Worm (Caenorhabditis elegans) whole organism, late embryonic: ENCODE data around the gene Y102E9.5.

Experiments used
- C08G9.2 ChIP-seq: sonication (generic microtip); optimal IDR thresholded peaks from 2 replicates; lab custom pipeline; 2016; ENCODE audit warnings: mild to moderate bottlenecking, missing genetic modification characterization, moderate library complexity, missing compliant biosample characterization
- C38D4.7 ChIP-seq: fragments of 200-800 bp; sonication (Bioruptor generic); optimal IDR thresholded peaks from 2 replicates; lab custom pipeline; 2018; ENCODE audit warnings: mild to moderate bottlenecking, missing genetic modification characterization, moderate library complexity, missing compliant biosample characterization
- K02D7.2 ChIP-seq: sonication (generic microtip); optimal IDR thresholded peaks from 2 replicates; lab custom pipeline; 2017; ENCODE audit warnings: mild to moderate bottlenecking, missing genetic modification characterization, missing compliant biosample characterization
- K09A11.1 ChIP-seq: sonication (generic microtip); optimal IDR thresholded peaks from 2 replicates; lab custom pipeline; 2017; ENCODE audit warnings: antibody characterized with exemption, mild to moderate bottlenecking, missing genetic modification characterization, missing compliant biosample characterization; ENCODE audit not compliant: insufficient read depth
- T23F11.4 ChIP-seq: fragments of 200-800 bp; sonication (Bioruptor generic); optimal IDR thresholded peaks from 2 replicates; lab custom pipeline; 2018; ENCODE audit warnings: mild to moderate bottlenecking, missing genetic modification characterization, missing compliant biosample characterization
- Y22D7AL.16 ChIP-seq: sonication (generic microtip); optimal IDR thresholded peaks from 2 replicates; lab custom pipeline; 2016; ENCODE audit warnings: missing genetic modification characterization, missing compliant biosample characterization
- ceh-18 ChIP-seq: sonication (generic microtip); optimal IDR thresholded peaks from 2 replicates; lab custom pipeline; 2016; ENCODE audit warnings: missing genetic modification characterization, missing compliant biosample characterization
- ceh-2 ChIP-seq: sonication (generic microtip); optimal IDR thresholded peaks from 2 replicates; lab custom pipeline; 2016; ENCODE audit warnings: missing genotype, missing genetic modification characterization, missing compliant biosample characterization
- ceh-22 ChIP-seq: sonication (generic microtip); optimal IDR thresholded peaks from 2 replicates; lab custom pipeline; 2017; ENCODE audit warnings: missing biosample characterization, missing genetic modification characterization
- ceh-30 ChIP-seq: fragments of 150-350 bp; optimal IDR thresholded peaks from 2 replicates; lab custom pipeline; 2014; ENCODE audit warnings: missing biosample characterization, missing genetic modification characterization
- ceh-31 ChIP-seq: sonication (generic microtip); optimal IDR thresholded peaks from 2 replicates; lab custom pipeline; 2016; ENCODE audit warnings: missing genetic modification characterization, missing compliant biosample characterization
- ceh-34 ChIP-seq: sonication (generic microtip); optimal IDR thresholded peaks from 2 replicates; lab custom pipeline; 2016; ENCODE audit warnings: mild to moderate bottlenecking, missing genetic modification characterization, missing compliant biosample characterization
- ceh-6 ChIP-seq: fragments of 200-800 bp; sonication (Bioruptor generic); optimal IDR thresholded peaks from 2 replicates; lab custom pipeline; 2018; ENCODE audit warnings: mild to moderate bottlenecking, missing genetic modification characterization, missing compliant biosample characterization
- ceh-9 ChIP-seq: sonication (generic microtip); optimal IDR thresholded peaks from 2 replicates; lab custom pipeline; 2016; ENCODE audit warnings: mild to moderate bottlenecking, missing genetic modification characterization, inconsistent platforms, missing compliant biosample characterization
- che-1 ChIP-seq: sonication (generic microtip); optimal IDR thresholded peaks from 2 replicates; lab custom pipeline; 2016; ENCODE audit warnings: mild to moderate bottlenecking, missing genetic modification characterization, missing compliant biosample characterization
- dve-1 ChIP-seq: sonication (generic microtip); optimal IDR thresholded peaks from 2 replicates; lab custom pipeline; 2017; ENCODE audit warnings: antibody characterized with exemption, mild to moderate bottlenecking, missing genetic modification characterization, missing compliant biosample characterization
- elt-2 ChIP-seq: sonication (generic microtip); optimal IDR thresholded peaks from 2 replicates; lab custom pipeline; 2016; ENCODE audit warnings: missing genetic modification reagents, missing genetic modification characterization, missing compliant biosample characterization
- elt-4 ChIP-seq: sonication (generic microtip); optimal IDR thresholded peaks from 2 replicates; lab custom pipeline; 2016; ENCODE audit warnings: missing genetic modification characterization, missing compliant biosample characterization
- ets-4 ChIP-seq: sonication (generic microtip); optimal IDR thresholded peaks from 2 replicates; lab custom pipeline; 2016; ENCODE audit warnings: missing genetic modification characterization, missing compliant biosample characterization
- eyg-1 ChIP-seq: sonication (generic microtip); optimal IDR thresholded peaks from 2 replicates; lab custom pipeline; 2016; ENCODE audit warnings: missing genotype, missing genetic modification characterization, missing compliant biosample characterization
- fax-1 ChIP-seq: sonication (generic microtip); optimal IDR thresholded peaks from 2 replicates; lab custom pipeline; 2016; ENCODE audit warnings: missing genotype, missing genetic modification characterization, missing compliant biosample characterization
- fkh-10 ChIP-seq: fragments of 150-350 bp; optimal IDR thresholded peaks from 2 replicates; lab custom pipeline; 2014; ENCODE audit warnings: missing biosample characterization, missing genetic modification reagents, missing genetic modification characterization
- hlh-13 ChIP-seq: fragments of 200-800 bp; sonication (Bioruptor generic); optimal IDR thresholded peaks from 2 replicates; lab custom pipeline; 2018; ENCODE audit warnings: mild to moderate bottlenecking, missing genetic modification characterization, missing compliant biosample characterization
- hlh-15 ChIP-seq: sonication (generic microtip); optimal IDR thresholded peaks from 2 replicates; lab custom pipeline; 2016; ENCODE audit warnings: missing genetic modification characterization, missing compliant biosample characterization
- hlh-30 ChIP-seq: sonication (generic microtip); optimal IDR thresholded peaks from 2 replicates; lab custom pipeline; 2017; ENCODE audit warnings: antibody characterized with exemption, missing genetic modification characterization, missing compliant biosample characterization; ENCODE audit not compliant: insufficient read depth
- lim-6 ChIP-seq: sonication (generic microtip); optimal IDR thresholded peaks from 2 replicates; lab custom pipeline; 2016; ENCODE audit warnings: missing genetic modification characterization, missing compliant biosample characterization
- madf-2 ChIP-seq: sonication (generic microtip); optimal IDR thresholded peaks from 2 replicates; lab custom pipeline; 2017; ENCODE audit warnings: missing genetic modification characterization, missing compliant biosample characterization
- nfya-1 ChIP-seq: sonication (generic microtip); optimal IDR thresholded peaks from 2 replicates; lab custom pipeline; 2017; ENCODE audit warnings: missing genetic modification characterization, mild to moderate bottlenecking, missing compliant biosample characterization, antibody characterized with exemption, moderate library complexity
- pros-1 ChIP-seq: fragments of 150-350 bp; optimal IDR thresholded peaks from 2 replicates; lab custom pipeline; 2014; ENCODE audit warnings: missing biosample characterization, missing genetic modification reagents, missing genetic modification characterization
- rnt-1 ChIP-seq: sonication (generic microtip); optimal IDR thresholded peaks from 2 replicates; lab custom pipeline; 2016; ENCODE audit warnings: missing genetic modification characterization, missing compliant biosample characterization
- syd-9 ChIP-seq: sonication (generic microtip); optimal IDR thresholded peaks from 2 replicates; lab custom pipeline; 2016; ENCODE audit warnings: mild to moderate bottlenecking, missing genetic modification characterization, moderate library complexity, missing compliant biosample characterization
- tbx-2 ChIP-seq: sonication (generic microtip); optimal IDR thresholded peaks from 2 replicates; lab custom pipeline; 2016; ENCODE audit warnings: missing genetic modification characterization, missing compliant biosample characterization
- tbx-7 ChIP-seq: sonication (generic microtip); optimal IDR thresholded peaks from 2 replicates; lab custom pipeline; 2016; ENCODE audit warnings: missing genotype, missing genetic modification characterization, missing compliant biosample characterization
- ttx-3 ChIP-seq: sonication (generic microtip); optimal IDR thresholded peaks from 2 replicates; lab custom pipeline; 2016; ENCODE audit warnings: missing genetic modification reagents, missing genetic modification characterization, missing compliant biosample characterization
- unc-3 ChIP-seq, 2 experiments: fragments of 200-800 bp in 1 of 2; sonication (Bioruptor generic) in 1 of 2; sonication (generic microtip) in 1 of 2; conservative IDR thresholded peaks in 1 of 2; optimal IDR thresholded peaks in 1 of 2; 2 replicates each; pipeline versions ENCODE4 v1.3.6 to Lab custom; 2016 to 2022; ENCODE audit warnings: missing compliant biosample characterization in 2 of 2, missing genetic modification characterization in 2 of 2, missing genetic modification reagents in 1 of 2
- unc-42 ChIP-seq: sonication (generic microtip); optimal IDR thresholded peaks from 2 replicates; lab custom pipeline; 2016; ENCODE audit warnings: missing genotype, missing genetic modification characterization, missing compliant biosample characterization
- unc-55 ChIP-seq: sonication (generic microtip); optimal IDR thresholded peaks from 2 replicates; lab custom pipeline; 2017; ENCODE audit warnings: missing biosample characterization, missing genetic modification reagents, missing genetic modification characterization
- zip-5 ChIP-seq: sonication (generic microtip); optimal IDR thresholded peaks from 2 replicates; lab custom pipeline; 2016; ENCODE audit warnings: missing genetic modification characterization, missing compliant biosample characterization

Gene Y102E9.5

DNA sequence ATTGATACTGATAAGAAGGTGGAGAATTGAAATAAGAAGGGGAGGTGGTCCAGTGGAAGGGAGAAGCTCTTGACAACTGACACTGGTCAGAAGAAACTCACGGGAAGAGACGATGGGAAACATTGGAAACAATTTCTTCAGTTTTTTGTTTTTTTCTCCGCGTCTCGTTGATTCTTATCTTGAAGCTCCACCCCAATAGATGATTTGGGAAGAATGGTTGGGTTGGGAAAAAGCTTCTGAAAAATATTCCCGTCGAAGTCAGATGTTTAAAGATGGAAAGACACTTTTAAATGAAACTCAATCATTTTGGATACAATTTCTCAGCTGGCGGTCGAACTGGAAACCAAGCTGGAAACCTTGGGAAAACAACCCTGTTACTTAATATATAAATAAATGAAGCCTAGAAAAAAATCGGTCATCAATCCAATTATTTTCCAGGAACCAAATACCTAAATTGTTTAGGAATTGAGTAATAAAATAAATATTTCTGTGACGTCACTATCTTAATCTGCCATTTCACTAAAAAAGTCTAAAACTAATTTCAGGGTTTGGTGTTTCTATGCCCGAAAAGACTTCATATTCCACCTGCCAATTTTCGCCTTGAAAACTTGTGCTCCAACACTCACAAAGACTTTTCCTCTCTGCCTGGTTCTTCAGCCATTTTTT, at the start of gene Y102E9.5, which contains the start of gene odr-4:
Gene Y102E9.5, minus strand, starts transcription at position 101 of the 666 bp plus-strand sequence.
Gene odr-4, plus strand, starts transcription at position 616 of the 666 bp plus-strand sequence.
- TF ChIP-seq rnt-1 (no peak), dve-1 (tag; lab: Kevin White, UChicago) (no peak), elt-4 (tag; lab: Kevin White, UChicago) (no peak)

DNA sequence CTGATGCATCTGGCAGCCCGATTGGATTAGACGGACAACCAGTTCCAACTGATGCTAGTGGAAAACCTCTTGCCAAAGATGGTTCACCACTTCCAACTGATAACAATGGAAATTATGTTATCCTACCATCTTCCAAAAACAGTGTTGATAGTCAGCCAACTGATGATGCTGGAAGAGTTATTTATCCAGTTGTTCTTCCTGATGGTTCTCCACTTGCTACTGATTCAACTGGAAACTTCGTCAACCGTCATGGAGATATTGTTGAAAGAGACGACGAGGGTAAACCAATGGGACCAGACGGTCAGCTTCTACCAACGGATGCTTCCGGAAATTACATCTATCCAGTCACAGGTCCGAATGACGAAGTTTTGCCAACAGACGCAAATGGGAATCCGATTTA, 26.7 kb upstream of the Y102E9.5 start:
- TF ChIP-seq ceh-34 (no peak), ceh-18 (tag; lab: Kevin White, UChicago) (no peak), unc-55 (GFP tag; lab: Kevin White, UChicago) (no peak), ceh-6 (GFP tag; lab: Kevin White, UChicago) (no peak), T23F11.4 (no peak), hlh-30 (no peak), lim-6 (tag; lab: Kevin White, UChicago) (no peak), tbx-7 (no peak), hlh-15 (tag; lab: Kevin White, UChicago) (no peak), fax-1 (tag; lab: Kevin White, UChicago) (no peak), tbx-2 (tag; lab: Kevin White, UChicago) (no peak), madf-2 (tag; lab: Kevin White, UChicago) (no peak)

DNA sequence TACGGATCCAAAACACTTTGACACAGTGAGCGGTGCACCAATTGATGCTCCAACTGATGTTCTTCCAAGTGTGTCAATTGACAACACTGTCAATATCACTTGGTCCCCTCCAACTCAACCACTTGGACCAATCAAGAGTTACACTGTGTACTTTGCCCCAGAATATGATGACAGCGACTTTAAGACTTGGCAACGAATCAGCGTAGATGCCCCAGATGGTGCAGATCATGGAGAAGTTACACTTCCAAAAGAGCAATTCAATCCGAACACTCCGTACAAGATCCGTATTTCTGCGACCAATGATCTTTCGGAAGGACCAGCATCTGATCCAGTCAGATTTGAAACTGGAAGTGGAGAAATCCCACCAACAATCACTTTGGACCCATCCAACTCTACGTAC, 22.5 kb upstream of the Y102E9.5 start:
- TF ChIP-seq ceh-31 = no peak
- no peak for TF ChIP-seq syd-9
- no peak for TF ChIP-seq hlh-13
- TF ChIP-seq zip-5 (tag; lab: Kevin White, UChicago) = no peak
- TF ChIP-seq ceh-22 (tag; lab: Kevin White, UChicago) = no peak
- no peak for TF ChIP-seq unc-3 (GFP tag; conservative IDR thresholded peaks at IDR 0.05; lab: Robert Waterston, UW)
- no peak for TF ChIP-seq unc-3 (tag; optimal IDR thresholded peaks at IDR 0.05; lab: Kevin White, UChicago)
- no peak for TF ChIP-seq fkh-10 (GFP tag; lab: Kevin White, UChicago)

DNA sequence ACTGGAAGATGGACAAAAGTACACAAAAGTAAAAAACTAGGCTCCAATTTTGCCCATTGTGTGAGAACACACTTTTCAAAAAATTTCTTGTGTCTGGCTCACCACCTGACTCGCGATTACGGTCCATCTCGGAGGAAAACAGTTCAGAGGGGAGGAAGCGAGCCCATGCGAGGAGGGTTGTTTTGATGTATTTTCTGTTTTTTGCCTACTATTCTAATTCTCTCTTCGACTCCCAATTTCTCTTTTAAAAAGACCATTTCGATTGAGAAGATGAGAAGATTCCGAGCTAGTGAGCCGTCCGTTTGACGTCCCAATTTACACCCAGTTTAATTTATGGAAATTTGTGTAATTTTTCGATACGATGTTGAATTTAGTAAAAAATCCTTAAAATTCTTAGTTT, 16.6 kb upstream of the Y102E9.5 start:
- no peak for TF ChIP-seq fkh-10 (GFP tag; lab: Kevin White, UChicago)
- no peak for TF ChIP-seq unc-42
- no peak for TF ChIP-seq ttx-3 (tag; lab: Kevin White, UChicago)
- TF ChIP-seq eyg-1 = no peak
- TF ChIP-seq C08G9.2 = no peak
- TF ChIP-seq rnt-1 = no peak
- no peak for TF ChIP-seq C38D4.7
- no peak for TF ChIP-seq ets-4
- no peak for TF ChIP-seq madf-2 (tag; lab: Kevin White, UChicago)
- no peak for TF ChIP-seq ceh-9
- TF ChIP-seq elt-2 (tag; lab: Kevin White, UChicago) = no peak
- no peak for TF ChIP-seq ceh-30 (tag; lab: Kevin White, UChicago)
- TF ChIP-seq che-1 (tag; lab: Kevin White, UChicago) = no peak
- no peak for TF ChIP-seq elt-4 (tag; lab: Kevin White, UChicago)
- no peak for TF ChIP-seq ceh-2 (tag; lab: Kevin White, UChicago)
- no peak for TF ChIP-seq nfya-1 (tag; lab: Kevin White, UChicago)
- TF ChIP-seq pros-1 = no peak
- TF ChIP-seq K02D7.2 = no peak
- no peak for TF ChIP-seq K09A11.1 (tag; lab: Kevin White, UChicago)
- no peak for TF ChIP-seq Y22D7AL.16 (tag; lab: Kevin White, UChicago)
